Worm (Caenorhabditis elegans) whole organism, midembryonic: ENCODE data around the gene oac-22.

Experiments
- T22C8.4 ChIP-seq: fragments of 200-800 bp; sonication (Bioruptor generic); IDR thresholded peaks from 2 replicates; pipeline ENCODE4 v1.3.6; 2022; ENCODE audit warnings: missing genetic modification characterization, missing compliant biosample characterization
- ref-1 ChIP-seq: fragments of 200-800 bp; sonication (Bioruptor generic); conservative IDR thresholded peaks from 2 replicates; pipeline ENCODE4 v1.3.6; 2022; ENCODE audit warnings: missing genetic modification reagents, missing genetic modification characterization, missing compliant biosample characterization
- ztf-29 ChIP-seq: fragments of 200-800 bp; sonication (Bioruptor generic); IDR thresholded peaks from 2 replicates; pipeline ENCODE4 v1.3.6; 2022; ENCODE audit warnings: missing genetic modification reagents, missing genetic modification characterization, missing compliant biosample characterization

DNA sequence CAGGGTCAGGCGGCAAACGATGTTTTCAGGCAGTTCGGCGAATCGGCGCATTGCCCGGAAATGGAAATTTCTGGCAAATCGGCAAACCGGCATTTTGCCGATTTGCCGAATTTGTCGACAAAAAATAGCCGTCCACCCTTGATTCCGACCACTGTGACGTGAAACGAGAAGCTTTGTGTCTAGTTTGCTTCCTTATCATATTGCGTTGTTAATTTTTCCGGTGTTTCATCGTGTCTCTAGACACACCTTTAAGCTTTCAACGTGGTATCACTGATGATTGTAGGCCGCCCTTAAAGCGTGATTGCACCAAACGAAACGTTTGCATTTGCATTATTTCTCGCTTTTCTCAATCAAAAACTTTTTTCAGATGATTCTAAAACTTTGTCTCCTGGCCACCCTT is 51.6 kb downstream of the oac-22 start, which contains the start of gene clec-71:
- TF ChIP-seq ref-1 (GFP tag; lab: Robert Waterston, UW), result no peak
- no peak for TF ChIP-seq ztf-29
- no peak for TF ChIP-seq T22C8.4 (GFP tag; lab: Robert Waterston, UW)
